Worm (Caenorhabditis elegans) whole organism, L4 larva: ENCODE data around the gene F10G7.10.
A peak's percentile ranks its signal among the peaks of the same experiment; 100 is the strongest.

ENCODE experiments used
- F10B5.3 ChIP-seq: sonication (generic microtip); optimal IDR thresholded peaks from 2 replicates; lab custom pipeline; 2016; ENCODE audit warnings: mild to moderate bottlenecking, missing genetic modification characterization, missing compliant biosample characterization
- F44E2.7 ChIP-seq: fragments of 200-800 bp; sonication (Bioruptor generic); IDR thresholded peaks from 2 replicates; pipeline ENCODE4 v2.1.2; 2022; ENCODE audit warnings: missing genetic modification characterization, missing compliant biosample characterization
- F49E8.2 ChIP-seq: sonication (generic microtip); optimal IDR thresholded peaks from 2 replicates; lab custom pipeline; 2016; ENCODE audit warnings: missing compliant biosample characterization, mild to moderate bottlenecking, missing genetic modification characterization, borderline replicate concordance
- T20F7.1 ChIP-seq: fragments of 200-800 bp; sonication (Bioruptor generic); optimal IDR thresholded peaks from 2 replicates; lab custom pipeline; 2018; ENCODE audit warnings: mild to moderate bottlenecking, missing genetic modification characterization, missing compliant biosample characterization
- T26A8.4 ChIP-seq: fragments of 200-800 bp; sonication (Bioruptor generic); IDR thresholded peaks from 2 replicates; pipeline ENCODE4 v1.3.6; 2022; ENCODE audit warnings: missing genetic modification characterization, missing compliant biosample characterization
- Y105C5A.15 ChIP-seq: fragments of 200-800 bp; sonication (Bioruptor generic); IDR thresholded peaks from 2 replicates; pipeline ENCODE4 v1.3.6; 2022; ENCODE audit warnings: missing genetic modification characterization, missing compliant biosample characterization
- Y5F2A.4 ChIP-seq: fragments of 200-800 bp; sonication (Bioruptor generic); optimal IDR thresholded peaks from 2 replicates; lab custom pipeline; 2018; ENCODE audit warnings: mild to moderate bottlenecking, missing genetic modification characterization, missing compliant biosample characterization
- aha-1 ChIP-seq: fragments of 150-350 bp; peaks from one replicate; lab custom pipeline; 2014; ENCODE audit warnings: missing biosample characterization, missing genetic modification characterization
- aly-2 ChIP-seq: sonication (generic microtip); optimal IDR thresholded peaks from 2 replicates; lab custom pipeline; 2018; ENCODE audit warnings: missing biosample characterization, missing genetic modification characterization
- ama-1 ChIP-seq: fragments of 150-350 bp; optimal IDR thresholded peaks from 2 replicates; lab custom pipeline; 2014; ENCODE audit warnings: inconsistent platforms, mixed read lengths
- arid-1 ChIP-seq: fragments of 200-800 bp; sonication (Bioruptor generic); conservative IDR thresholded peaks from 2 replicates; pipeline ENCODE4 v1.3.6; 2022; ENCODE audit warnings: missing genetic modification reagents, missing genetic modification characterization, missing compliant biosample characterization
- ceh-44 ChIP-seq: fragments of 200-800 bp; sonication (Bioruptor generic); IDR thresholded peaks from 2 replicates; pipeline ENCODE4 v1.3.6; 2022; ENCODE audit warnings: missing genetic modification reagents, missing genetic modification characterization, missing compliant biosample characterization
- cey-2 ChIP-seq: sonication (generic microtip); optimal IDR thresholded peaks from 3 replicates; lab custom pipeline; 2017; ENCODE audit warnings: missing genetic modification characterization, mild to moderate bottlenecking, missing compliant biosample characterization, antibody characterized with exemption, borderline replicate concordance; ENCODE audit not compliant: insufficient read depth
- dmd-8 ChIP-seq: fragments of 200-800 bp; sonication (Bioruptor generic); IDR thresholded peaks from 2 replicates; pipeline ENCODE4 v1.3.6; 2022; ENCODE audit warnings: missing genetic modification characterization, missing compliant biosample characterization
- dpl-1 ChIP-seq: fragments of 150-350 bp; optimal IDR thresholded peaks from 2 replicates; lab custom pipeline; 2014; ENCODE audit warnings: missing biosample characterization, missing genetic modification reagents, missing genetic modification characterization
- dve-1 ChIP-seq: sonication (generic microtip); optimal IDR thresholded peaks from 2 replicates; lab custom pipeline; 2017; ENCODE audit warnings: antibody characterized with exemption, mild to moderate bottlenecking, missing genetic modification characterization, missing compliant biosample characterization; ENCODE audit not compliant: insufficient read depth
- egl-27 ChIP-seq: sonication (generic microtip); optimal IDR thresholded peaks from 3 replicates; lab custom pipeline; 2017; ENCODE audit warnings: missing biosample characterization, missing genetic modification reagents, missing genetic modification characterization
- egl-43 ChIP-seq: fragments of 200-800 bp; sonication (Bioruptor generic); IDR thresholded peaks from 2 replicates; pipeline ENCODE4 v1.3.6; 2022; ENCODE audit warnings: missing genetic modification reagents, missing genetic modification characterization, missing compliant biosample characterization
- fkh-10 ChIP-seq: fragments of 150-350 bp; optimal IDR thresholded peaks from 2 replicates; lab custom pipeline; 2014; ENCODE audit warnings: missing biosample characterization, missing genetic modification reagents, missing genetic modification characterization
- hif-1 ChIP-seq, 2 experiments: sonication (generic microtip); optimal IDR thresholded peaks; 2 replicates each; lab custom pipeline; 2016 to 2017; ENCODE audit warnings: missing compliant biosample characterization in 2 of 2, missing genetic modification characterization in 2 of 2, missing genetic modification reagents in 2 of 2, missing genotype in 2 of 2, mild to moderate bottlenecking in 1 of 2
- hlh-11 ChIP-seq: fragments of 200-800 bp; sonication (Bioruptor generic); optimal IDR thresholded peaks from 2 replicates; lab custom pipeline; 2018; ENCODE audit warnings: mild to moderate bottlenecking, missing genetic modification characterization, missing compliant biosample characterization
- hmg-1.1 ChIP-seq: fragments of 200-800 bp; sonication (Bioruptor generic); IDR thresholded peaks from 2 replicates; pipeline ENCODE4 v1.3.6; 2022; ENCODE audit warnings: missing genetic modification reagents, missing genetic modification characterization, missing compliant biosample characterization
- jun-1 ChIP-seq: fragments of 150-350 bp; optimal IDR thresholded peaks from 2 replicates; lab custom pipeline; 2014; ENCODE audit warnings: missing biosample characterization, missing genetic modification reagents, missing genetic modification characterization
- lim-7 ChIP-seq: fragments of 200-800 bp; sonication (Bioruptor generic); IDR thresholded peaks from 2 replicates; pipeline ENCODE4 v1.3.6; 2022; ENCODE audit warnings: missing genetic modification characterization, missing compliant biosample characterization
- lin-13 ChIP-seq: fragments of 150-350 bp; optimal IDR thresholded peaks from 2 replicates; lab custom pipeline; 2014; ENCODE audit warnings: missing biosample characterization, missing genetic modification reagents, missing genetic modification characterization
- lin-38 ChIP-seq: fragments of 200-800 bp; sonication (Bioruptor generic); IDR thresholded peaks from 2 replicates; pipeline ENCODE4 v1.3.6; 2022; ENCODE audit warnings: missing genetic modification reagents, missing genetic modification characterization, missing compliant biosample characterization
- lin-39 ChIP-seq: fragments of 150-350 bp; optimal IDR thresholded peaks from 2 replicates; lab custom pipeline; 2014; ENCODE audit warnings: missing biosample characterization, missing genetic modification reagents, missing genetic modification characterization
- madf-9 ChIP-seq: fragments of 200-800 bp; sonication (Bioruptor generic); conservative IDR thresholded peaks from 2 replicates; pipeline ENCODE4 v1.3.6; 2022; ENCODE audit warnings: missing genetic modification reagents, missing genetic modification characterization, missing compliant biosample characterization
- mdt-29 ChIP-seq: fragments of 200-800 bp; sonication (Bioruptor generic); IDR thresholded peaks from 2 replicates; pipeline ENCODE4 v1.3.6; 2022; ENCODE audit warnings: missing genetic modification reagents, missing genetic modification characterization, missing compliant biosample characterization
- mes-2 ChIP-seq: sonication (generic microtip); optimal IDR thresholded peaks from 2 replicates; lab custom pipeline; 2016; ENCODE audit warnings: missing genotype, mild to moderate bottlenecking, missing genetic modification characterization, missing compliant biosample characterization; ENCODE audit not compliant: poor library complexity, severe bottlenecking
- mxl-2 ChIP-seq: fragments of 200-800 bp; sonication (Bioruptor generic); conservative IDR thresholded peaks from 2 replicates; pipeline ENCODE4 v1.3.6; 2022; ENCODE audit warnings: missing genetic modification reagents, missing genetic modification characterization, missing compliant biosample characterization
- mxl-3 ChIP-seq: fragments of 200-800 bp; sonication (Bioruptor generic); optimal IDR thresholded peaks from 2 replicates; lab custom pipeline; 2018; ENCODE audit warnings: mild to moderate bottlenecking, missing genetic modification characterization, missing compliant biosample characterization
- nhr-102 ChIP-seq: sonication (generic microtip); optimal IDR thresholded peaks from 2 replicates; lab custom pipeline; 2016; ENCODE audit warnings: mild to moderate bottlenecking, missing genetic modification characterization, moderate library complexity, missing compliant biosample characterization
- nhr-11 ChIP-seq: fragments of 150-350 bp; optimal IDR thresholded peaks from 2 replicates; lab custom pipeline; 2014; ENCODE audit warnings: missing biosample characterization, missing genetic modification characterization
- nhr-28 ChIP-seq: fragments of 150-350 bp; optimal IDR thresholded peaks from 2 replicates; lab custom pipeline; 2014; ENCODE audit warnings: missing biosample characterization, missing genetic modification characterization
- nhr-6 ChIP-seq: fragments of 150-350 bp; optimal IDR thresholded peaks from 2 replicates; lab custom pipeline; 2014; ENCODE audit warnings: missing biosample characterization, missing genetic modification characterization
- pqm-1 ChIP-seq: sonication (generic microtip); optimal IDR thresholded peaks from 2 replicates; lab custom pipeline; 2017; ENCODE audit warnings: missing biosample characterization, missing genetic modification characterization
- rbr-2 ChIP-seq: sonication (generic microtip); optimal IDR thresholded peaks from 2 replicates; lab custom pipeline; 2016; ENCODE audit warnings: missing genotype, missing genetic modification characterization, missing compliant biosample characterization
- saeg-2 ChIP-seq: fragments of 200-800 bp; sonication (Bioruptor generic); IDR thresholded peaks from 2 replicates; pipeline ENCODE4 v1.3.6; 2022; ENCODE audit warnings: missing genetic modification reagents, missing genetic modification characterization, missing compliant biosample characterization
- tag-97 ChIP-seq: fragments of 200-800 bp; sonication (Bioruptor generic); IDR thresholded peaks from 2 replicates; pipeline ENCODE4 v1.3.6; 2022; ENCODE audit warnings: missing genetic modification characterization, missing compliant biosample characterization
- unc-130 ChIP-seq: sonication (generic microtip); optimal IDR thresholded peaks from 2 replicates; lab custom pipeline; 2016; ENCODE audit warnings: missing genetic modification reagents, missing genetic modification characterization, missing compliant biosample characterization
- unc-62 ChIP-seq, 3 experiments: fragments of 150-350 bp in 1 of 3; sonication (generic microtip); optimal IDR thresholded peaks in 2 of 3; peaks in 1 of 3; 1 replicate in 1 of 3; 2 replicates in 2 of 3; lab custom pipeline; 2014 to 2017; ENCODE audit warnings: missing biosample characterization in 3 of 3, missing genetic modification characterization in 3 of 3, missing genetic modification reagents in 3 of 3, missing genotype in 1 of 3
- zfp-2 ChIP-seq: sonication (generic microtip); optimal IDR thresholded peaks from 2 replicates; lab custom pipeline; 2016; ENCODE audit warnings: mild to moderate bottlenecking, missing genetic modification characterization, missing compliant biosample characterization
- zfp-3 ChIP-seq: fragments of 200-800 bp; sonication (Bioruptor generic); conservative IDR thresholded peaks from 2 replicates; pipeline ENCODE4 v1.3.6; 2022; ENCODE audit warnings: missing genetic modification reagents, missing genetic modification characterization, missing compliant biosample characterization
- zip-2 ChIP-seq: fragments of 150-350 bp; optimal IDR thresholded peaks from 2 replicates; lab custom pipeline; 2014; ENCODE audit warnings: missing biosample characterization, missing genetic modification characterization
- ztf-7 ChIP-seq: fragments of 150-350 bp; optimal IDR thresholded peaks from 2 replicates; lab custom pipeline; 2014; ENCODE audit warnings: missing biosample characterization, missing genetic modification characterization

F10G7.10 gene

ce11 chrII:4710120-4710519 lies 15.9 kb downstream of the F10G7.10 start, which contains the start of gene tag-151 (continued):
- TF ChIP-seq mes-2 (tag; lab: Kevin White, UChicago) (no peak), saeg-2 (GFP tag; lab: Robert Waterston, UW) (0 out of 2 replicates have a peak, but pooled peaks have one; percentile 25), arid-1 (peak; percentile 56; the same call in 1 of the 2 replicates), F49E8.2 (tag; lab: Kevin White, UChicago) (no peak), ceh-44 (no peak), dpl-1 (no peak), lim-7 (GFP tag; lab: Robert Waterston, UW) (0 out of 2 replicates have a peak, but pooled peaks have one; percentile 22), F44E2.7 (GFP tag; lab: Robert Waterston, UW) (no peak), zip-2 (tag; lab: Kevin White, UChicago) (peak; percentile 54), ztf-7 (tag; lab: Kevin White, UChicago) (no peak), Y105C5A.15 (no peak), mdt-29 (no peak), rbr-2 (tag; lab: Kevin White, UChicago) (no peak), fkh-10 (GFP tag; lab: Kevin White, UChicago) (no peak), aly-2 (tag; lab: Kevin White, UChicago) (no peak), ama-1 (lab: Kevin White, UChicago) (no peak), dve-1 (peak; percentile 3), nhr-28 (tag; lab: Kevin White, UChicago) (no peak), zfp-3 (GFP tag; lab: Robert Waterston, UW) (no peak), lin-39 (tag; lab: Kevin White, UChicago) (no peak)

- peak; percentile 75 for TF ChIP-seq lin-38 (GFP tag; lab: Robert Waterston, UW)
- TF ChIP-seq nhr-11: peak; percentile 5
- no peak for TF ChIP-seq unc-62 (GFP tag; optimal IDR thresholded peaks at IDR 0.05 in 1 of 2; lab: Kevin White, UChicago)
- no peak for TF ChIP-seq unc-62 (tag; optimal IDR thresholded peaks at IDR 0.05; lab: Kevin White, UChicago)
- peak; percentile 64 for TF ChIP-seq hlh-11 (tag; lab: Kevin White, UChicago)
- TF ChIP-seq lin-39 (tag; lab: Kevin White, UChicago): no peak
- TF ChIP-seq jun-1: no peak
- TF ChIP-seq tag-97: no peak
- peak; percentile 83 for TF ChIP-seq mes-2 (tag; lab: Kevin White, UChicago)
- peak; percentile 87 for TF ChIP-seq aha-1
- peak; percentile 36 for TF ChIP-seq mxl-3
- peak; percentile 11 for TF ChIP-seq unc-130 (GFP tag; lab: Kevin White, UChicago)
- peak; percentile 70 for TF ChIP-seq dpl-1
- TF ChIP-seq nhr-28 (tag; lab: Kevin White, UChicago): peak; percentile 47
- no peak for TF ChIP-seq cey-2 (tag; lab: Kevin White, UChicago)
- peak; percentile 75 for TF ChIP-seq lin-13 (GFP tag; lab: Kevin White, UChicago)
- TF ChIP-seq egl-43 (GFP tag; lab: Robert Waterston, UW): no peak
- TF ChIP-seq egl-27: no peak
- no peak for TF ChIP-seq ceh-44
- TF ChIP-seq mdt-29: no peak
- TF ChIP-seq aly-2 (tag; lab: Kevin White, UChicago): no peak
- peak; percentile 67 for TF ChIP-seq nhr-6 (tag; lab: Kevin White, UChicago)
- no peak for TF ChIP-seq dmd-8
- TF ChIP-seq pqm-1: peak; percentile 51
- peak; percentile 5 for TF ChIP-seq fkh-10 (GFP tag; lab: Kevin White, UChicago)
- TF ChIP-seq Y5F2A.4: no peak
- no peak for TF ChIP-seq zfp-3 (GFP tag; lab: Robert Waterston, UW)
- peak; percentile 57; the same call in 1 of the 2 replicates for TF ChIP-seq hmg-1.1 (GFP tag; lab: Robert Waterston, UW)
- no peak for TF ChIP-seq zip-2 (tag; lab: Kevin White, UChicago)
- peak; percentile 58; the same call in 1 of the 2 replicates for TF ChIP-seq T26A8.4 (GFP tag; lab: Robert Waterston, UW)
- no peak for TF ChIP-seq nhr-102
- peak; percentile 0 for TF ChIP-seq rbr-2 (tag; lab: Kevin White, UChicago)
- no peak for TF ChIP-seq F10B5.3 (tag; lab: Kevin White, UChicago)
- TF ChIP-seq dve-1: peak; percentile 59
- TF ChIP-seq mxl-2: no peak
- TF ChIP-seq T20F7.1 (GFP tag; lab: Kevin White, UChicago): no peak
- no peak for TF ChIP-seq madf-9 (GFP tag; lab: Robert Waterston, UW)
- peak in 1 of 2 experiments; percentile 11 for TF ChIP-seq hif-1 (tag; optimal IDR thresholded peaks at IDR 0.05; lab: Kevin White, UChicago)
- TF ChIP-seq zfp-2: no peak
Measured at ce11 chrII:4706359-4706871, 19.6 kb downstream of the F10G7.10 start, which contains the start of the genes F10G7.9 and tsn-1. Gene F10G7.9 (minus strand): TSS chrII:4706485. Gene tsn-1 (plus strand): TSS chrII:4706821.
